Worm (Caenorhabditis elegans): ENCODE measurements around the gene srb-1.
A peak's percentile ranks its signal among the peaks of the same experiment; 100 is the strongest.

The srb-1 gene

DNA sequence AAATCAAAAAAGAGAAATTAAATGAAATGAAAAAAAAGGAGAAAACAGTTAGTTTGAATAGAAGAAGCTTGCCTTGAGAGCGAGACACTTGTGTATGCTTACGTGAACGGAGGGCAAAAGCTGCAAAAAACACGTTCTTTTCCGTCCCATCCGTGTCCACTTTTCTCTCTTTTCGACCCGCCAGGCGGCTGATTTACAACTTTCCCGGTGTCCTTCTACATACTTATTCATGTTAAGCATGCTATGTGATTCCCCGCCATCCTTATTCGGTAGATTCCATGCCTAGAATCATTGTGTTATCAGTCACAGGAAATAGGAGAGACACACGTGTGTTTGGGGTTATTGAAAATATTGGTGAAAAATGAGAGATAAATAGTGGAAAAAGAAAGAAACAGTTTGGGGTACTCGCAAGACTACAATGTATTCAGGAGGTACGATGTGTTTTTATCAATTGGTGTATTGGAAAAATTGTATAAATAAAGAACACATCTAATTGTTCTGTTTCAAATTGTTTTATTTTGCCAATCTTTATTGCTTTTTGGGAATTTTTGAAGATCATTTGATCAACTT is 28.8 kb downstream of the srb-1 start, which contains the start of gene nas-29:
Gene nas-29, minus strand, starts transcription at position 92 of the 570 bp plus-strand sequence.
- TF ChIP-seq lsy-2 (tag; optimal IDR thresholded peaks at IDR 0.05) (no peak), crh-2 (tag; optimal IDR thresholded peaks at IDR 0.05) (peak; percentile 55), nhr-237 (tag; optimal IDR thresholded peaks at IDR 0.05) (no peak), unc-55 (GFP tag; optimal IDR thresholded peaks at IDR 0.05) (no peak), nhr-6 (tag; optimal IDR thresholded peaks at IDR 0.05) (no peak), sem-4 (tag; optimal IDR thresholded peaks at IDR 0.05) (no peak), fos-1 (tag; optimal IDR thresholded peaks at IDR 0.05) (peak; percentile 70), sma-3 (GFP tag; optimal IDR thresholded peaks at IDR 0.05) (peak; percentile 28), unc-39 (tag; optimal IDR thresholded peaks at IDR 0.05) (no peak), elt-1 (tag; optimal IDR thresholded peaks at IDR 0.05) (no peak), skn-1 (tag; optimal IDR thresholded peaks at IDR 0.05) (no peak), zag-1 (tag; optimal IDR thresholded peaks at IDR 0.05) (no peak), nhr-23 (tag; optimal IDR thresholded peaks at IDR 0.05) (no peak), F13H6.1 (tag; optimal IDR thresholded peaks at IDR 0.05) (peak; percentile 28), unc-62 (GFP tag; optimal IDR thresholded peaks at IDR 0.05) (no peak), gmeb-1 (tag; optimal IDR thresholded peaks at IDR 0.05) (peak; percentile 29), nhr-129 (tag; optimal IDR thresholded peaks at IDR 0.05) (no peak), nhr-12 (tag; optimal IDR thresholded peaks at IDR 0.05) (no peak), mdl-1 (tag; optimal IDR thresholded peaks at IDR 0.05) (peak in 1 of 2 experiments; percentile 6), nhr-25 (tag; optimal IDR thresholded peaks at IDR 0.05) (no peak), nhr-21 (tag; optimal IDR thresholded peaks at IDR 0.05) (peak; percentile 37), ztf-1 (GFP tag; conservative IDR thresholded peaks at IDR 0.05) (no peak), sma-9 (GFP tag; optimal IDR thresholded peaks at IDR 0.05) (peak; percentile 50), sma-9 (tag; optimal IDR thresholded peaks at IDR 0.05) (no peak), lin-11 (tag; optimal IDR thresholded peaks at IDR 0.05) (no peak), ztf-11 (tag; optimal IDR thresholded peaks at IDR 0.05) (no peak), dmd-4 (tag; optimal IDR thresholded peaks at IDR 0.05) (no peak)

DNA sequence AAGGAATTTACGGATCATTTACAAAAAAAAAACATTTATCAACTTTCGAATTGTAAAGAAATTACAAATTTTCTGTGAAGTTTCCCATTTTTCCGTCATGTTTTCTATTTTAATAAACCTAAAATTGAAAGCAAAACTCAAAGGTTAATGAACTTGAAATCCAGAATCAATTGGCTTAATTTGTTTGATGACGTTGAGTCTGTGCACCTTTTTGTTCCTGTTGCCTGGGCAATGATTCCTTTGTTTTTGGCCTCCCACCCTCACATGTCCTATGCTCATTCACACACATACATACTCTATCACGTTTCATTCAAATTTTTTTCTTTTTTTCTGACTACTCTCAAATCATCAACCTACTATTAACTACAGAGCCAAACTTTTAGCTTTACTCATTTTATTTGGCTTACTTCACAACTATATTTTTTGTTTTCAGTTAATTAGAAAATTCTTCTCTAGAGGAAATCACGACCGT is 34.5 kb downstream of the srb-1 start, which contains the start of gene F58A6.2:
Gene F58A6.2, plus strand, starts transcription at position 422 of the 472 bp plus-strand sequence.
- TF ChIP-seq nhr-129 (tag; optimal IDR thresholded peaks at IDR 0.05) (no peak), unc-39 (tag; optimal IDR thresholded peaks at IDR 0.05) (no peak), elt-3 (tag; optimal IDR thresholded peaks at IDR 0.05) (no peak), sem-4 (tag; optimal IDR thresholded peaks at IDR 0.05) (no peak), mdl-1 (tag; optimal IDR thresholded peaks at IDR 0.05) (no peak), Y55F3AM.14 (GFP tag; optimal IDR thresholded peaks at IDR 0.05) (no peak), peb-1 (tag; optimal IDR thresholded peaks at IDR 0.05) (no peak), nhr-23 (tag; optimal IDR thresholded peaks at IDR 0.05) (no peak), lin-39 (tag; optimal IDR thresholded peaks at IDR 0.05) (no peak), ZK546.5 (tag; optimal IDR thresholded peaks at IDR 0.05) (no peak), nhr-77 (tag; optimal IDR thresholded peaks at IDR 0.05) (no peak), crh-2 (tag; optimal IDR thresholded peaks at IDR 0.05) (no peak)

DNA sequence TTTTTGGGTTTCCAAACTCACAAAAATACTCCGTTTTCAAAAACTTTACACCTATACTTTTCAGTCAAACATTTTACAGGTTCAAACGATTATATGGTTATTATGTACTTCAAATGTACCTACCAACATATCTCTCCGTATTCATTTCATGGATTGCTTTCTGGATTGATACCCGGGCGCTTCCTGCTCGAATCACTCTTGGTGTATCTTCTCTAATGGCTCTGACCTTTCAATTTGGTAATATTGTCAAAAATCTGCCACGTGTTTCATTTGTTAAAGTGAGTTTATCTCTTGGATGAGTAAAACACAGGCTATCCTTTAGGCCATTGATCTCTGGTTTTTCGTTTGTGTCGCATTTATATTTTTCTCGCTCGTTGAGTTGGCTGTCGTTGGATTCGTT is 39.0 kb downstream of the srb-1 start:
- TF ChIP-seq ZK546.5 (tag; optimal IDR thresholded peaks at IDR 0.05), result no peak
- no peak for TF ChIP-seq ceh-82 (tag; optimal IDR thresholded peaks at IDR 0.05)
- TF ChIP-seq lin-11 (tag; optimal IDR thresholded peaks at IDR 0.05), result no peak
- TF ChIP-seq alr-1 (tag; optimal IDR thresholded peaks at IDR 0.05), result no peak
- TF ChIP-seq ztf-11 (tag; optimal IDR thresholded peaks at IDR 0.05), result no peak
- no peak for TF ChIP-seq ama-1 (optimal IDR thresholded peaks at IDR 0.05)
- no peak for TF ChIP-seq elt-3 (tag; optimal IDR thresholded peaks at IDR 0.05)
- no peak for TF ChIP-seq nhr-129 (tag; optimal IDR thresholded peaks at IDR 0.05)
- TF ChIP-seq snpc-4 (tag; optimal IDR thresholded peaks at IDR 0.05), result no peak
- no peak for TF ChIP-seq unc-39 (tag; optimal IDR thresholded peaks at IDR 0.05)
- no peak for TF ChIP-seq ceh-16 (tag; optimal IDR thresholded peaks at IDR 0.05)

DNA sequence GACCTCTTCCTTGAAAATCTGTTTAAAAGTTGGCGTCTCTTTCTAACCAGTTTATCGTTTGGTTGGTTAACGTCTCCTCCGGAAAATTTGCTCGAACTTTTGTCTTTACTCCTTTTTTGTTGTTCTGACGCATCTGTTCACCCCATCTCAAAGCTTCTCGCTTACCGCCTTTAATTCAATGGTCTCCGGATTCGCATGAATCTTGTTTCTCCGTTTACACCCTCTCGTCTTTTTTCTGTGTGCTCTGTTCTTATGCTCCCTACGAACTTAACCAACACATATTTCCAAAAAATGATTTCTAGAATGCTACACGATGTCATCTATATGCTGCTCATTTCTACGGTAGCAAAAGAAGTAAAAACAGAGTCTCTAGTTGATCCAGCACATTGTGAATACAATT is 40.8 kb downstream of the srb-1 start, which contains the start of gene lgc-56:
Gene lgc-56, plus strand, starts transcription at position 301 of the 400 bp plus-strand sequence.
- TF ChIP-seq elt-3 (tag; optimal IDR thresholded peaks at IDR 0.05), result no peak
- no peak for TF ChIP-seq alr-1 (tag; optimal IDR thresholded peaks at IDR 0.05)
- no peak for TF ChIP-seq snpc-4 (tag; optimal IDR thresholded peaks at IDR 0.05)
